Worm (Caenorhabditis elegans) whole organism, L1 larva: ENCODE results near the gene Y67H2A.7.

Experiments used
- C04F5.9 ChIP-seq: sonication (generic microtip); optimal IDR thresholded peaks from 2 replicates; lab custom pipeline; 2016; ENCODE audit warnings: missing genetic modification characterization, missing compliant biosample characterization
- C16A3.4 ChIP-seq: fragments of 150-350 bp; optimal IDR thresholded peaks from 2 replicates; lab custom pipeline; 2014; ENCODE audit warnings: missing biosample characterization, missing genetic modification characterization
- aha-1 ChIP-seq: fragments of 150-350 bp; optimal IDR thresholded peaks from 2 replicates; lab custom pipeline; 2014; ENCODE audit warnings: missing biosample characterization, missing genetic modification characterization
- ama-1 ChIP-seq: fragments of 150-350 bp; optimal IDR thresholded peaks from 2 replicates; lab custom pipeline; 2014
- blmp-1 ChIP-seq: fragments of 150-350 bp; optimal IDR thresholded peaks from 2 replicates; lab custom pipeline; 2014; ENCODE audit warnings: missing biosample characterization, missing genetic modification characterization
- ceh-82 ChIP-seq, 3 experiments: fragments of 150-350 bp in 1 of 3; sonication (generic microtip) in 2 of 3; optimal IDR thresholded peaks; 2 replicates each; lab custom pipeline; 2014 to 2017; ENCODE audit warnings: missing biosample characterization in 3 of 3, missing genetic modification characterization in 3 of 3
- ceh-90 ChIP-seq: sonication (generic microtip); optimal IDR thresholded peaks from 2 replicates; lab custom pipeline; 2016; ENCODE audit warnings: missing genetic modification characterization, missing compliant biosample characterization
- ces-1 ChIP-seq: fragments of 150-350 bp; optimal IDR thresholded peaks from 2 replicates; lab custom pipeline; 2014; ENCODE audit warnings: missing biosample characterization, missing genetic modification reagents, missing genetic modification characterization
- efl-1 ChIP-seq, 4 experiments: fragments of 150-350 bp; optimal IDR thresholded peaks in 3 of 4; peaks in 1 of 4; 1 replicate in 1 of 4; 2 replicates in 3 of 4; lab custom pipeline; 2014; ENCODE audit warnings: missing biosample characterization in 2 of 4, missing genetic modification characterization in 2 of 4, missing genetic modification reagents in 2 of 4
- elt-2 ChIP-seq: sonication (generic microtip); optimal IDR thresholded peaks from 2 replicates; lab custom pipeline; 2016; ENCODE audit warnings: missing genetic modification characterization, mild to moderate bottlenecking, inconsistent platforms, missing compliant biosample characterization, missing genetic modification reagents
- fkh-10 ChIP-seq: sonication (generic microtip); optimal IDR thresholded peaks from 2 replicates; lab custom pipeline; 2017; ENCODE audit warnings: missing biosample characterization, missing genetic modification reagents, missing genetic modification characterization
- fkh-4 ChIP-seq: sonication (generic microtip); optimal IDR thresholded peaks from 2 replicates; lab custom pipeline; 2016; ENCODE audit warnings: missing compliant biosample characterization, missing genetic modification characterization, borderline replicate concordance
- fkh-8 ChIP-seq: sonication (generic microtip); optimal IDR thresholded peaks from 2 replicates; lab custom pipeline; 2016; ENCODE audit warnings: mild to moderate bottlenecking, missing genetic modification characterization, missing compliant biosample characterization
- grh-1 ChIP-seq: fragments of 200-800 bp; sonication (Bioruptor generic); IDR thresholded peaks from 2 replicates; pipeline ENCODE4 v1.3.6; 2022; ENCODE audit warnings: missing genetic modification reagents, missing genetic modification characterization, missing compliant biosample characterization
- hpl-2 ChIP-seq: fragments of 150-350 bp; optimal IDR thresholded peaks from 2 replicates; lab custom pipeline; 2014; ENCODE audit warnings: missing biosample characterization, missing genetic modification reagents, missing genetic modification characterization
- irx-1 ChIP-seq: sonication (generic microtip); optimal IDR thresholded peaks from 2 replicates; lab custom pipeline; 2016; ENCODE audit warnings: missing genetic modification characterization, missing compliant biosample characterization
- isw-1 ChIP-seq: fragments of 200-800 bp; sonication (Bioruptor generic); IDR thresholded peaks from 2 replicates; pipeline ENCODE4 v1.3.6; 2022; ENCODE audit warnings: missing genetic modification characterization, missing compliant biosample characterization
- jun-1 ChIP-seq: fragments of 150-350 bp; optimal IDR thresholded peaks from 2 replicates; lab custom pipeline; 2014; ENCODE audit warnings: missing biosample characterization, missing genetic modification reagents, missing genetic modification characterization
- lin-13 ChIP-seq: fragments of 150-350 bp; optimal IDR thresholded peaks from 2 replicates; lab custom pipeline; 2014; ENCODE audit warnings: missing biosample characterization, missing genetic modification reagents, missing genetic modification characterization
- lin-14 ChIP-seq: fragments of 200-800 bp; sonication (Bioruptor generic); optimal IDR thresholded peaks from 2 replicates; lab custom pipeline; 2018; ENCODE audit warnings: mild to moderate bottlenecking, missing genetic modification characterization, moderate library complexity, missing compliant biosample characterization
- lin-15B ChIP-seq: fragments of 150-350 bp; sonication (generic microtip); optimal IDR thresholded peaks from 3 replicates; lab custom pipeline; 2014; ENCODE audit warnings: missing biosample characterization, missing genetic modification characterization
- lin-35 ChIP-seq, 2 experiments: fragments of 150-350 bp; optimal IDR thresholded peaks; 2 replicates each; lab custom pipeline; 2014; ENCODE audit warnings: missing biosample characterization in 2 of 2, missing genetic modification characterization in 2 of 2, missing genetic modification reagents in 2 of 2
- lir-3 ChIP-seq: sonication (generic microtip); optimal IDR thresholded peaks from 2 replicates; lab custom pipeline; 2016; ENCODE audit warnings: mild to moderate bottlenecking, missing genetic modification characterization, moderate library complexity, missing compliant biosample characterization; ENCODE audit not compliant: poor library complexity
- lsy-2 ChIP-seq, 2 experiments: fragments of 150-350 bp; optimal IDR thresholded peaks; 2 replicates each; lab custom pipeline; 2014; ENCODE audit warnings: missing biosample characterization in 2 of 2, missing genetic modification characterization in 2 of 2
- mdl-1 ChIP-seq, 2 experiments: fragments of 150-350 bp; optimal IDR thresholded peaks; 2 replicates each; lab custom pipeline; 2014 to 2017; ENCODE audit warnings: missing biosample characterization in 2 of 2, missing genetic modification characterization in 2 of 2, inconsistent platforms in 1 of 2
- nhr-12 ChIP-seq: sonication (generic microtip); optimal IDR thresholded peaks from 2 replicates; lab custom pipeline; 2017; ENCODE audit warnings: missing biosample characterization, missing genetic modification characterization
- nhr-20 ChIP-seq: sonication (generic microtip); optimal IDR thresholded peaks from 2 replicates; lab custom pipeline; 2016; ENCODE audit warnings: mild to moderate bottlenecking, missing genetic modification characterization, missing compliant biosample characterization
- nhr-237 ChIP-seq: fragments of 150-350 bp; optimal IDR thresholded peaks from 2 replicates; lab custom pipeline; 2014; ENCODE audit warnings: missing biosample characterization, missing genetic modification characterization
- nhr-71 ChIP-seq: sonication (generic microtip); optimal IDR thresholded peaks from 2 replicates; lab custom pipeline; 2016; ENCODE audit warnings: mild to moderate bottlenecking, missing genetic modification characterization, moderate library complexity, missing compliant biosample characterization
- nhr-76 ChIP-seq: sonication (generic microtip); optimal IDR thresholded peaks from 2 replicates; lab custom pipeline; 2017; ENCODE audit warnings: missing biosample characterization, missing genetic modification characterization
- nhr-77 ChIP-seq: fragments of 150-350 bp; optimal IDR thresholded peaks from 2 replicates; lab custom pipeline; 2014; ENCODE audit warnings: missing biosample characterization, missing genetic modification characterization
- nhr-84 ChIP-seq: sonication (generic microtip); optimal IDR thresholded peaks from 2 replicates; lab custom pipeline; 2017; ENCODE audit warnings: missing biosample characterization, missing genetic modification characterization
- nhr-90 ChIP-seq: sonication (generic microtip); optimal IDR thresholded peaks from 2 replicates; lab custom pipeline; 2016; ENCODE audit warnings: mild to moderate bottlenecking, missing genetic modification characterization, missing compliant biosample characterization; ENCODE audit not compliant: poor library complexity
- pax-3 ChIP-seq: fragments of 200-800 bp; sonication (Bioruptor generic); optimal IDR thresholded peaks from 2 replicates; lab custom pipeline; 2018; ENCODE audit warnings: mild to moderate bottlenecking, missing genetic modification characterization, moderate library complexity, missing compliant biosample characterization
- pqm-1 ChIP-seq: sonication (generic microtip); optimal IDR thresholded peaks from 3 replicates; lab custom pipeline; 2017; ENCODE audit warnings: missing biosample characterization, missing genetic modification characterization
- skn-1 ChIP-seq: fragments of 150-350 bp; optimal IDR thresholded peaks from 2 replicates; lab custom pipeline; 2014; ENCODE audit warnings: missing biosample characterization, missing genetic modification characterization
- sox-4 ChIP-seq: sonication (generic microtip); optimal IDR thresholded peaks from 2 replicates; lab custom pipeline; 2016; ENCODE audit warnings: missing genetic modification characterization, missing compliant biosample characterization
- sup-37 ChIP-seq: fragments of 200-800 bp; sonication (Bioruptor generic); optimal IDR thresholded peaks from 2 replicates; lab custom pipeline; 2018; ENCODE audit warnings: mild to moderate bottlenecking, missing genetic modification characterization, missing compliant biosample characterization
- swsn-7 ChIP-seq: sonication (generic microtip); optimal IDR thresholded peaks from 2 replicates; lab custom pipeline; 2016; ENCODE audit warnings: missing genetic modification characterization, missing compliant biosample characterization
- tbx-2 ChIP-seq: sonication (generic microtip); optimal IDR thresholded peaks from 2 replicates; lab custom pipeline; 2016; ENCODE audit warnings: missing genetic modification characterization, missing compliant biosample characterization
- tlp-1 ChIP-seq: fragments of 150-350 bp; optimal IDR thresholded peaks from 2 replicates; lab custom pipeline; 2014; ENCODE audit warnings: missing biosample characterization, missing genetic modification characterization
- unc-130 ChIP-seq: fragments of 150-350 bp; optimal IDR thresholded peaks from 2 replicates; lab custom pipeline; 2017; ENCODE audit warnings: missing biosample characterization, missing genetic modification characterization, inconsistent platforms
- unc-30 ChIP-seq: sonication (generic microtip); optimal IDR thresholded peaks from 2 replicates; lab custom pipeline; 2017; ENCODE audit warnings: missing biosample characterization, missing genetic modification characterization
- zag-1 ChIP-seq: fragments of 150-350 bp; optimal IDR thresholded peaks from 2 replicates; lab custom pipeline; 2014; ENCODE audit warnings: missing biosample characterization, missing genetic modification characterization
- zip-4 ChIP-seq: fragments of 200-800 bp; sonication (Bioruptor generic); optimal IDR thresholded peaks from 2 replicates; lab custom pipeline; 2018; ENCODE audit warnings: mild to moderate bottlenecking, missing genetic modification characterization, moderate library complexity, missing compliant biosample characterization
- ztf-11 ChIP-seq, 2 experiments: sonication (generic microtip); optimal IDR thresholded peaks; 2 replicates each; lab custom pipeline; 2016 to 2017; ENCODE audit warnings: missing genetic modification characterization in 2 of 2, missing biosample characterization in 1 of 2, missing compliant biosample characterization in 1 of 2

The Y67H2A.7 gene

DNA sequence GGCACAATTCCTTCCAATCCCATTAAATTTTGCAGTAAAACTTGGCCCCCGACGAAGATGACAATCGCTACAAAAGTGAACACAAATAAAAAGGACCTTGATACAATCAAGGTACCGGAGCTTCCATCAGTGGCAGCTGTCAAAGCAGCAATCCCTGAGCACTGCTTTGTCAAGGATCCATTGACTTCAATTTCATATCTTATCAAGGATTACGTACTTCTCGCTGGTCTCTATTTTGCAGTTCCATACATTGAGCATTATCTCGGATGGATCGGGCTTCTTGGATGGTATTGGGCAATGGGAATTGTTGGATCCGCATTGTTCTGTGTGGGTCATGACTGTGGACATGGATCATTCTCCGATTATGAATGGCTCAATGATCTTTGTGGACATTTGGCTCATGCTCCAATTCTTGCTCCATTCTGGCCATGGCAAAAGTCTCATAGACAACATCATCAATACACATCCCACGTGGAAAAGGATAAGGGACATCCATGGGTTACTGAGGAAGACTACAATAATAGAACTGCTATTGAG, 20.3 kb downstream of the Y67H2A.7 start, which contains the start of gene fat-2:
Gene fat-2 (plus strand): TSS at position 51 of the 537 bp plus-strand sequence.
- TF ChIP-seq sup-37 (GFP tag; lab: Kevin White, UChicago) (no peak), unc-30 (tag; lab: Kevin White, UChicago) (no peak), aha-1 (tag; lab: Kevin White, UChicago) (no peak), nhr-76 (tag; lab: Kevin White, UChicago) (no peak), skn-1 (tag; lab: Kevin White, UChicago) (no peak), unc-130 (tag; lab: Kevin White, UChicago) (no peak), lir-3 (no peak), nhr-84 (tag; lab: Kevin White, UChicago) (no peak), C04F5.9 (tag; lab: Kevin White, UChicago) (no peak), nhr-20 (tag; lab: Kevin White, UChicago) (no peak), ceh-82 (tag; optimal IDR thresholded peaks at IDR 0.05; lab: Kevin White, UChicago) (no peak), isw-1 (no peak), lsy-2 (tag; optimal IDR thresholded peaks at IDR 0.05; lab: Kevin White, UChicago) (no peak), nhr-77 (tag; lab: Kevin White, UChicago) (no peak)

- TF ChIP-seq ceh-90 (tag; lab: Kevin White, UChicago), result no peak
- no peak for TF ChIP-seq fkh-8 (tag; lab: Kevin White, UChicago)
- TF ChIP-seq nhr-90 (tag; lab: Kevin White, UChicago), result no peak
- no peak for TF ChIP-seq nhr-84 (tag; lab: Kevin White, UChicago)
- TF ChIP-seq mdl-1 (tag; optimal IDR thresholded peaks at IDR 0.05; lab: Kevin White, UChicago), result no peak
- peak in 1 of 2 experiments; percentile 27 for TF ChIP-seq lin-35 (GFP tag; optimal IDR thresholded peaks at IDR 0.05; lab: Kevin White, UChicago)
- TF ChIP-seq nhr-77 (tag; lab: Kevin White, UChicago), result no peak
- TF ChIP-seq skn-1 (tag; lab: Kevin White, UChicago), result no peak
- no peak for TF ChIP-seq irx-1 (tag; lab: Kevin White, UChicago)
- TF ChIP-seq efl-1 (optimal IDR thresholded peaks at IDR 0.05; lab: Kevin White, UChicago), result no peak
- TF ChIP-seq efl-1 (GFP tag; optimal IDR thresholded peaks at IDR 0.05 in 1 of 2; lab: Kevin White, UChicago), result peak in 1 of 2 experiments; percentile 82
- TF ChIP-seq aha-1 (tag; lab: Kevin White, UChicago), result no peak
- no peak for TF ChIP-seq lin-14 (GFP tag; lab: Kevin White, UChicago)
- TF ChIP-seq zip-4 (GFP tag; lab: Kevin White, UChicago), result no peak
- no peak for TF ChIP-seq fkh-4
- no peak for TF ChIP-seq lin-15B (tag; lab: Kevin White, UChicago)
- TF ChIP-seq tlp-1 (tag; lab: Kevin White, UChicago), result peak; percentile 75
- no peak for TF ChIP-seq sup-37 (GFP tag; lab: Kevin White, UChicago)
- TF ChIP-seq swsn-7 (tag; lab: Kevin White, UChicago), result no peak
- no peak for TF ChIP-seq sox-4 (tag; lab: Kevin White, UChicago)
- TF ChIP-seq hpl-2, result no peak
- TF ChIP-seq pax-3, result no peak
- no peak for TF ChIP-seq grh-1 (GFP tag; lab: Robert Waterston, UW)
- TF ChIP-seq lin-13, result no peak
- TF ChIP-seq zag-1 (tag; lab: Kevin White, UChicago), result no peak
- no peak for TF ChIP-seq unc-30 (tag; lab: Kevin White, UChicago)
- TF ChIP-seq nhr-12 (tag; lab: Kevin White, UChicago), result no peak
- no peak for TF ChIP-seq blmp-1
- no peak for TF ChIP-seq nhr-20 (tag; lab: Kevin White, UChicago)
- TF ChIP-seq nhr-237 (tag; lab: Kevin White, UChicago), result no peak
- no peak for TF ChIP-seq ceh-82 (tag; optimal IDR thresholded peaks at IDR 0.05; lab: Kevin White, UChicago)
- TF ChIP-seq pqm-1 (tag; lab: Kevin White, UChicago), result peak; percentile 61
- no peak for TF ChIP-seq ztf-11 (tag; optimal IDR thresholded peaks at IDR 0.05; lab: Kevin White, UChicago)
- no peak for TF ChIP-seq unc-130 (tag; lab: Kevin White, UChicago)
- no peak for TF ChIP-seq ces-1
- TF ChIP-seq jun-1 (tag; lab: Kevin White, UChicago), result peak; percentile 39
- TF ChIP-seq nhr-76 (tag; lab: Kevin White, UChicago), result no peak
- TF ChIP-seq elt-2, result peak; percentile 90
- no peak for TF ChIP-seq C16A3.4
- no peak for TF ChIP-seq tbx-2 (tag; lab: Kevin White, UChicago)
- no peak for TF ChIP-seq nhr-71 (tag; lab: Kevin White, UChicago)
- TF ChIP-seq ama-1 (lab: Kevin White, UChicago), result no peak
- TF ChIP-seq fkh-10 (GFP tag; lab: Kevin White, UChicago), result no peak
- TF ChIP-seq, all 84 proteins: peak for 6
Measured at ce11 chrIV:13327064-13327463, 23.5 kb downstream of the Y67H2A.7 start.
